Worm (Caenorhabditis elegans) whole organism, early embryonic: ENCODE data around the gene F53E4.2.
"Not testable (repeated sequence)": the region's sequence is repeated elsewhere in the genome, so short reads cannot be mapped to it uniquely, and the experiment has no call there.

Source experiments
- B0310.2 ChIP-seq: sonication (generic microtip); optimal IDR thresholded peaks from 2 replicates; lab custom pipeline; 2016; ENCODE audit warnings: mild to moderate bottlenecking, missing genetic modification characterization, missing compliant biosample characterization
- F13C5.2 ChIP-seq: sonication (generic microtip); optimal IDR thresholded peaks from 2 replicates; lab custom pipeline; 2017; ENCODE audit warnings: mild to moderate bottlenecking, missing genetic modification characterization, inconsistent platforms, missing compliant biosample characterization
- aly-1 ChIP-seq: sonication (generic microtip); optimal IDR thresholded peaks from 2 replicates; lab custom pipeline; 2016; ENCODE audit warnings: missing genetic modification characterization, missing compliant biosample characterization
- ama-1 ChIP-seq: fragments of 150-350 bp; optimal IDR thresholded peaks from 2 replicates; lab custom pipeline; 2014
- ceh-13 ChIP-seq: fragments of 200-800 bp; sonication (Bioruptor generic); optimal IDR thresholded peaks from 2 replicates; lab custom pipeline; 2018; ENCODE audit warnings: mild to moderate bottlenecking, missing genetic modification characterization, missing compliant biosample characterization
- ceh-36 ChIP-seq: sonication (generic microtip); optimal IDR thresholded peaks from 2 replicates; lab custom pipeline; 2016; ENCODE audit warnings: missing genetic modification characterization, inconsistent platforms, missing compliant biosample characterization
- ets-7 ChIP-seq: sonication (generic microtip); optimal IDR thresholded peaks from 2 replicates; lab custom pipeline; 2016; ENCODE audit warnings: missing genotype, missing genetic modification characterization, missing compliant biosample characterization
- flt-1 ChIP-seq: fragments of 200-800 bp; sonication (Bioruptor generic); IDR thresholded peaks from 2 replicates; pipeline ENCODE4 v1.3.6; 2022; ENCODE audit warnings: missing genetic modification characterization, missing compliant biosample characterization
- hmbx-1 ChIP-seq: sonication (generic microtip); optimal IDR thresholded peaks from 2 replicates; lab custom pipeline; 2016; ENCODE audit warnings: mild to moderate bottlenecking, missing genetic modification characterization, missing compliant biosample characterization
- hmg-4 ChIP-seq: fragments of 200-800 bp; sonication (Bioruptor generic); optimal IDR thresholded peaks from 2 replicates; lab custom pipeline; 2018; ENCODE audit warnings: mild to moderate bottlenecking, missing genetic modification characterization, missing compliant biosample characterization
- hnd-1 ChIP-seq: sonication (generic microtip); optimal IDR thresholded peaks from 2 replicates; lab custom pipeline; 2016; ENCODE audit warnings: missing genetic modification characterization, missing compliant biosample characterization
- pes-1 ChIP-seq: fragments of 200-800 bp; sonication (Bioruptor generic); IDR thresholded peaks from 2 replicates; pipeline ENCODE4 v1.3.6; 2022; ENCODE audit warnings: missing genetic modification reagents, missing genetic modification characterization, missing compliant biosample characterization
- scrt-1 ChIP-seq: fragments of 200-800 bp; sonication (Bioruptor generic); IDR thresholded peaks from 2 replicates; pipeline ENCODE4 v1.3.6; 2022; ENCODE audit warnings: missing genetic modification characterization, missing compliant biosample characterization
- sea-1 ChIP-seq: fragments of 200-800 bp; sonication (Bioruptor generic); conservative IDR thresholded peaks from 2 replicates; pipeline ENCODE4 v1.3.6; 2022; ENCODE audit warnings: missing genetic modification characterization, missing compliant biosample characterization
- tbx-11 ChIP-seq: fragments of 200-800 bp; sonication (Bioruptor generic); IDR thresholded peaks from 2 replicates; pipeline ENCODE4 v1.3.6; 2022; ENCODE audit warnings: missing genetic modification characterization, missing compliant biosample characterization
- tbx-37 ChIP-seq: fragments of 200-800 bp; sonication (Bioruptor generic); conservative IDR thresholded peaks from 2 replicates; pipeline ENCODE4 v1.3.6; 2022; ENCODE audit warnings: missing genetic modification reagents, missing genetic modification characterization, missing compliant biosample characterization
- tra-4 ChIP-seq: sonication (generic microtip); optimal IDR thresholded peaks from 2 replicates; lab custom pipeline; 2017; ENCODE audit warnings: missing genetic modification characterization, missing compliant biosample characterization

Gene F53E4.2

DNA sequence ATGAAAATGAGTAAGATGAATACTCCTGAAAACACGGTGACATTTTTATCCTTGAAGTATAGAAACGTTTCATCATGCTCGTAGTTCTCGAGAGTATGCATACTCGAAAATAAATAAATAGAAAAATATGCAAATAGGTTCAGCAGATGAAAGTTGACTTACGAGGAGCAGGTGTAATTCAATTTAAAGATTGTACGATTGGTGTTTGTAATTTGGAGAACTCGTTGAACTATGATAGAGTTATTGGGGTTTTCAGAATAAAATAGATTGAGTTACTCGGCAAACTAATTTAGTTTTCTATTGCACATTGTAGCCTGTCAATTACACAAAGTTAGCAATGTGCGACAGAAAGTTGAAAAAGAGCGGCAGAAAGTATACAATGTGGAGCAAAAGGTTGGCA, 15.4 kb upstream of the F53E4.2 start, which contains the start of gene srz-44:
TSS of gene srz-44 (minus strand) at position 101 of the 400 bp plus-strand sequence.
- no peak for TF ChIP-seq ets-7 (tag; lab: Kevin White, UChicago)
- no peak for TF ChIP-seq aly-1 (tag; lab: Kevin White, UChicago)
- TF ChIP-seq tbx-11: no peak
- no peak for TF ChIP-seq flt-1 (GFP tag; lab: Robert Waterston, UW)
- no peak for TF ChIP-seq pes-1 (GFP tag; lab: Robert Waterston, UW)
- no peak for TF ChIP-seq hmbx-1 (tag; lab: Kevin White, UChicago)
- no peak for TF ChIP-seq B0310.2
- TF ChIP-seq hmg-4: no peak
- no peak for TF ChIP-seq ceh-13 (GFP tag; lab: Kevin White, UChicago)
- TF ChIP-seq F13C5.2: no peak
- no peak for TF ChIP-seq tbx-37
- no peak for TF ChIP-seq ama-1 (lab: Kevin White, UChicago)
- TF ChIP-seq sea-1 (GFP tag; lab: Robert Waterston, UW): no peak
- TF ChIP-seq tra-4 (tag; lab: Kevin White, UChicago): no peak

- TF ChIP-seq hmbx-1 (tag; lab: Kevin White, UChicago); hnd-1 (tag; lab: Kevin White, UChicago); tbx-11: not testable (repeated sequence)
Observed at ce11 chrV:15643192-15643591, 11.0 kb upstream of the F53E4.2 start, which contains the start of gene C55A1.4. Gene C55A1.4 (minus strand): TSS chrV:15643292.

DNA sequence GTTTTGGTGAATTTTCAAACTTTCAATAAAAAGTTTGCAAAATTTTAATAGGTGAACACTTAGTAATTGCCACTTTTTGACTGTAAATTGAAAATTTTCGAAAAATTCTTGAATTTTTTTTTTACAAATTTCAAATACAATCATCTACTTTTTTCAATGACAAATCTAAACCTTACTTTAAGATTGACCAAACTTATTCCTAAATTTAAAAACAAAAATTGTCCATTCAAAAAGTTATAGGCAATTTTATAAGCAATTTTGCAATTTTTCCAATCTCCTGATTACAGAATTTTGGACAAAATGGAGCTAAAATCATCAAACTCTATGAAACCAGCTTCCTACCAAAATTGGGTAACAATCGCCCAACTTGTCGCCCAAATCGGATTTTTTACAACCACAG, 9.6 kb upstream of the F53E4.2 start, which contains the start of gene str-23:
TSS of gene str-23 (plus strand) at position 301 of the 400 bp plus-strand sequence.
- no peak for TF ChIP-seq scrt-1 (GFP tag; lab: Robert Waterston, UW)
- TF ChIP-seq ceh-36 (tag; lab: Kevin White, UChicago): no peak
- TF ChIP-seq hnd-1 (tag; lab: Kevin White, UChicago): no peak
- no peak for TF ChIP-seq tra-4 (tag; lab: Kevin White, UChicago)
- TF ChIP-seq tbx-11: no peak
- no peak for TF ChIP-seq B0310.2
- TF ChIP-seq aly-1 (tag; lab: Kevin White, UChicago): no peak
- no peak for TF ChIP-seq ets-7 (tag; lab: Kevin White, UChicago)
- no peak for TF ChIP-seq pes-1 (GFP tag; lab: Robert Waterston, UW)
- no peak for TF ChIP-seq hmg-4
- no peak for TF ChIP-seq sea-1 (GFP tag; lab: Robert Waterston, UW)
- TF ChIP-seq F13C5.2: no peak
- no peak for TF ChIP-seq tbx-37
- TF ChIP-seq ceh-13 (GFP tag; lab: Kevin White, UChicago): no peak
- no peak for TF ChIP-seq hmbx-1 (tag; lab: Kevin White, UChicago)
- TF ChIP-seq flt-1 (GFP tag; lab: Robert Waterston, UW): no peak
- no peak for TF ChIP-seq ama-1 (lab: Kevin White, UChicago)

ce11 chrV:15647536-15648085, 6.6 kb upstream of the F53E4.2 start, which contains the start of the genes C55A1.7 and C55A1.6:
Gene C55A1.7 (minus strand): TSS chrV:15647636.
Gene C55A1.6 (plus strand): TSS chrV:15648035.
- TF ChIP-seq aly-1 (tag; lab: Kevin White, UChicago); ama-1 (lab: Kevin White, UChicago); hmg-4: not testable (repeated sequence)

DNA sequence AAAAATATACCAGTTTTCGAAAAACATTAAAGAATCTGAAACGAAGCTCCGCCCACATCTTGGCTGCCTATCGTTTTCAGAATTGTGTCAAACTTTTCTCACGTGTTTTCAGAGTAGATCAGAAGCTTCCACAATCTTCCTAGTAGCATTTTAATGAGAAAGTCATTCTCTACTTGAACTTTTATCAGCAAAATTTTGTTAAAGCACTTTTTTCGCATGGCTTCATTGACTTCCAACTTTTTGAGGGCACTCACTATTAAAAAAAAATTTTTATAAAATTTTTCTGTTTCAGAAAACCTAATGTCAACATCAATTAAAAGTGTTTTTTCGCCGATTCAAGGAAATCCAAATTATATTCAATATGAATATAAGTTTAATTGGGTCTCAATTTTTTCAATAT, 4.1 kb upstream of the F53E4.2 start, which contains the start of gene sru-42:
TSS of gene sru-42 (plus strand) at position 301 of the 400 bp plus-strand sequence.
- TF ChIP-seq ceh-36 (tag; lab: Kevin White, UChicago) (no peak), ama-1 (lab: Kevin White, UChicago) (no peak), ceh-13 (GFP tag; lab: Kevin White, UChicago) (no peak), hmbx-1 (tag; lab: Kevin White, UChicago) (no peak), pes-1 (GFP tag; lab: Robert Waterston, UW) (no peak), scrt-1 (GFP tag; lab: Robert Waterston, UW) (no peak), aly-1 (tag; lab: Kevin White, UChicago) (no peak)

ce11 chrV:15652147-15652546, 2.1 kb upstream of the F53E4.2 start:
- no peak for TF ChIP-seq flt-1 (GFP tag; lab: Robert Waterston, UW)
- TF ChIP-seq scrt-1 (GFP tag; lab: Robert Waterston, UW): no peak
- TF ChIP-seq sea-1 (GFP tag; lab: Robert Waterston, UW): no peak
- TF ChIP-seq ets-7 (tag; lab: Kevin White, UChicago): no peak
- no peak for TF ChIP-seq F13C5.2
- no peak for TF ChIP-seq tra-4 (tag; lab: Kevin White, UChicago)
- TF ChIP-seq pes-1 (GFP tag; lab: Robert Waterston, UW): no peak

DNA sequence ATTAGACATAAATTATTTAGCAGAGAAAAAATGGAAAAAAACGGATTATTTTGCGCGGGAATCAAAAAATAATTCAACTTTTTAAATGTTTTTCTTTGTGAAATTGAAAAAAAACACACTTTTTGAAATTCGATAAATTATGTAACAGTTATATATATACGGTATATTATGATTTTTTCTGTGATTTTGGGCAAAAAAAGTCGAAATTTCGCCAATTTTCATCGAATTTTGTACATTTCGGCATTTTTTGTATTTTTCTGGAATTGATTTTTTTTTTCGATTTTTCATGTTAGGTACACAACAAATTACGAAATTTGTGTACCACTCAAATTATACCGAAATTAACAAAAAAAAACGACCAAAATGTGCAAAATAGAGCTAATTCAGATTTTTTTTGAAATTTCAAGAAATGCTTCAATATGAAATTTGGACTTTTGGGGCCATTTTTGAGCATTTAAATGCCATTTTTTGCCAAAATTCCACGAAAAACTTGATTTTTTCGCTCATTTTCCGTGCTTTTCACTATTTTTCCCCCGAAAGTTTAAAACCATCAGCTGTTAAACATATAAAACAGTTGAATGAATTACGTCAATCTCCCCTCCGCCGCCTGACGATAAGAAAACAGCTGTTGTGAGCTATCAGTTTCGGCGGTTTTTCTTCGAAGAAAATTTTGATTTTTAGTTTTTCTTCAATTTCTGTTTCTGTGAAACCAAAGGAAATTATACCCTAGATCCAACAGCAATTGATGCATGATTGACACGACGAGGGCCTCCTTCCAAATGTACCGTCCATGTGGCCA, 4.2 kb downstream of the F53E4.2 start:
- no peak for TF ChIP-seq ceh-36 (tag; lab: Kevin White, UChicago)
- TF ChIP-seq hmbx-1 (tag; lab: Kevin White, UChicago): no peak

DNA sequence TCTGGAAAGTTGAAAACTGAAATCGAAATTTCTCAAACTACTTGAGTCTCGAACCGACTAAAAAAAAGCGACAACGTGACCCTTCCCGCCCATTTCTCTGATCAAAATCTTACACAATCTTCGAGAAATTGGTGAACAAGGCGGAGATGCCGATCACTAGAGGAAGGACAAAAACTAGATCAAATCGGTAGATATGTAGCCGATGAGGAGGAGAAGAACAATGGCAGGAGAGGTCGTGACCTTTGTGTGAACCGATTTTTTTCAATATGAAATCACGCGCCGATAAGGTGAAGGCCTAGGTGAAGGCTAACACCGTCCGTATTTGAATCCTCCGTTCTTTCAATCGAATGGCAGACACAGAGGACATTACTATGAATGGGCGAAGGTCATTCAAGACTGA, 6.8 kb downstream of the F53E4.2 start:
- no peak for TF ChIP-seq ceh-36 (tag; lab: Kevin White, UChicago)
